Fruit fly (Drosophila melanogaster): ENCODE results near the gene CG14316.

DNA sequence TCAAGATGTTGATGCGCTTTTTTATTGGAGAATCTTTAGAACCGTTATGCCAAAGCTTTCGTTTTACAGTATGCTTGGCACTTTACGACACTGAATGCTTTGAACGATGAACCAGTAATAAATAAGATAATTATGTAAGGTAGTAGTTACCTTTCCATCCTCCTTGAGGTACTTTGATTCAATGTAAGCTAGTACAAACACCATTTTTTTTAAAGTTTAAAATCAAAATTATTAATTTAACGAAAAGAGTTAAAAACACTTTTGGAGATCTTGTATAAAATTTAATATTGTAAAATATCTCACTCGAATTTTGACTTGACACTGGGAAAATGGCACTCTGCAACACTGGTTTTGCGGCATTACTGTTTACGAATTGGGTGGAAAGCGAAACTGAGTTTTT, 33.5 kb downstream of the CG14316 start, which contains the start of the genes Arp5 and CG7208:
- TF ChIP-seq Poxn (GFP tag; IDR thresholded peaks at IDR 0.05): no peak
- TF ChIP-seq CG1792 (GFP tag; optimal IDR thresholded peaks at IDR 0.05): peak; percentile 4
- TF ChIP-seq sisA (GFP tag; IDR thresholded peaks at IDR 0.05): peak; percentile 62
- TF ChIP-seq CG10959 (GFP tag; IDR thresholded peaks at IDR 0.05): no peak
- TF ChIP-seq fu2 (GFP tag; optimal IDR thresholded peaks at IDR 0.05): peak; percentile 62
- TF ChIP-seq row (GFP tag; IDR thresholded peaks at IDR 0.05): peak; percentile 84
- no peak for TF ChIP-seq gem (tag; optimal IDR thresholded peaks at IDR 0.05)
- peak in 1 of 3 experiments; percentile 51 for TF ChIP-seq lola (GFP tag; optimal IDR thresholded peaks at IDR 0.05)
- peak; percentile 55 for TF ChIP-seq CG16815 (GFP tag; optimal IDR thresholded peaks at IDR 0.05)
- peak; percentile 90 for TF ChIP-seq Ets65A (GFP tag)
- peak; percentile 98 for TF ChIP-seq CG15514 (GFP tag; optimal IDR thresholded peaks at IDR 0.05)

Data from whole organism, embryonic.